Worm (Caenorhabditis elegans) whole organism, late embryonic: Measurements from ENCODE around the gene F07H5.13.

Experiments
- ahr-1 ChIP-seq: sonication (generic microtip); optimal IDR thresholded peaks from 2 replicates; lab custom pipeline; 2016; ENCODE audit warnings: missing genetic modification characterization, missing compliant biosample characterization
- ceh-22 ChIP-seq: sonication (generic microtip); optimal IDR thresholded peaks from 2 replicates; lab custom pipeline; 2017; ENCODE audit warnings: missing biosample characterization, missing genetic modification characterization
- nfya-1 ChIP-seq: sonication (generic microtip); optimal IDR thresholded peaks from 2 replicates; lab custom pipeline; 2017; ENCODE audit warnings: missing genetic modification characterization, mild to moderate bottlenecking, missing compliant biosample characterization, antibody characterized with exemption, moderate library complexity
- nhr-11 ChIP-seq: fragments of 150-350 bp; optimal IDR thresholded peaks from 2 replicates; lab custom pipeline; 2014; ENCODE audit warnings: missing biosample characterization, missing genetic modification characterization
- pha-2 ChIP-seq: sonication (generic microtip); optimal IDR thresholded peaks from 2 replicates; lab custom pipeline; 2017; ENCODE audit warnings: mild to moderate bottlenecking, missing genetic modification characterization, missing compliant biosample characterization

- TF ChIP-seq ahr-1 (tag; lab: Kevin White, UChicago) (no peak), nhr-11 (tag; lab: Kevin White, UChicago) (no peak), ceh-22 (no peak), pha-2 (tag; lab: Kevin White, UChicago) (no peak), nfya-1 (tag; lab: Kevin White, UChicago) (no peak)
Measured at ce11 chrII:8830917-8831316, 40.6 kb downstream of the F07H5.13 start.
